Fruit fly (Drosophila melanogaster): ENCODE data around the gene RnpS1.
A peak's percentile ranks its signal among the peaks of the same experiment; 100 is the strongest.

RnpS1 gene

DNA sequence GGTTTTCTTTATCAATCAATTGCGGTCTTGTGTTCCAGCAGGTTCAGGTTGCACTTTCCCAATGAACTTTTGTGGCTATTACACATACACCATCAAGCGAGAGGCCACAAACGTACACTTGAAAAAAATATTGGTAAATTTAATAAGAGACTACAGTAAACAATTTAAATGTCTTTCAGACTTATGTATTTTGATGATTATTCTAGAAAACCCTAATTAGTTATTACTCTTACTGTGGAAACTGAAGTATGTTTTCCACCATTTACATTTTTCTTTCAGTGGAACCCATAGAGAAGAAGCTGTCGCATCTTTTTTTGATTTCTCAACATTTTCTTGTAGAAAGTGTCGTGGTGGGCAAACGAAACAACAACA lies 17.7 kb upstream of the RnpS1 start (continued):
- TF ChIP-seq CG18476 (GFP tag; optimal IDR thresholded peaks at IDR 0.05) (peak; percentile 90), CG13624 (GFP tag; optimal IDR thresholded peaks at IDR 0.05) (peak; percentile 89), CG3281 (GFP tag; optimal IDR thresholded peaks at IDR 0.05) (peak; percentile 87), CrebB (tag; optimal IDR thresholded peaks at IDR 0.05) (peak; percentile 89), HLH54F (GFP tag; optimal IDR thresholded peaks at IDR 0.05) (peak; percentile 82), zf30C (GFP tag; optimal IDR thresholded peaks at IDR 0.05) (peak; percentile 58), B-H2 (GFP tag; optimal IDR thresholded peaks at IDR 0.05) (peak; percentile 32), CG6791 (GFP tag; IDR thresholded peaks at IDR 0.05; ENCODE audit: partially characterized antibody) (no peak)

dm6 chr3R:9534595-9535217 lies 17.1 kb upstream of the RnpS1 start:
- no peak for TF ChIP-seq MTF-1 (GFP tag; optimal IDR thresholded peaks at IDR 0.05; ENCODE audit: borderline replicate concordance)
- no peak for TF ChIP-seq ap (GFP tag; IDR thresholded peaks at IDR 0.05)
- no peak for TF ChIP-seq Lhr (GFP tag; optimal IDR thresholded peaks at IDR 0.05)
- no peak for TF ChIP-seq fd3F (GFP tag; optimal IDR thresholded peaks at IDR 0.05)
- no peak for TF ChIP-seq CG4854 (GFP tag; optimal IDR thresholded peaks at IDR 0.05)
- TF ChIP-seq Hr78 (GFP tag; optimal IDR thresholded peaks at IDR 0.05): peak in 1 of 2 experiments; percentile 61
- TF ChIP-seq CG4404 (GFP tag; IDR thresholded peaks at IDR 0.05): no peak
- TF ChIP-seq CG18476 (GFP tag; optimal IDR thresholded peaks at IDR 0.05): no peak
- TF ChIP-seq br (optimal IDR thresholded peaks at IDR 0.05): no peak
- no peak for TF ChIP-seq CG7556 (GFP tag; optimal IDR thresholded peaks at IDR 0.05)
- TF ChIP-seq Adf1 (GFP tag; IDR thresholded peaks at IDR 0.05): no peak
- no peak for TF ChIP-seq CG6765 (GFP tag; optimal IDR thresholded peaks at IDR 0.05)
- TF ChIP-seq Eip74EF (GFP tag; optimal IDR thresholded peaks at IDR 0.05): no peak
- no peak for TF ChIP-seq Mad (GFP tag; optimal IDR thresholded peaks at IDR 0.05)
- no peak for TF ChIP-seq Hmx (GFP tag; optimal IDR thresholded peaks at IDR 0.05)
- TF ChIP-seq Fer1 (GFP tag; optimal IDR thresholded peaks at IDR 0.05): no peak
- no peak for TF ChIP-seq ci (GFP tag; IDR thresholded peaks at IDR 0.05)
- TF ChIP-seq sr (GFP tag; IDR thresholded peaks at IDR 0.05): peak; percentile 81
- TF ChIP-seq CG10366 (GFP tag; IDR thresholded peaks at IDR 0.05): no peak
- no peak for TF ChIP-seq peb (GFP tag; IDR thresholded peaks at IDR 0.05)
- no peak for TF ChIP-seq p53 (GFP tag; optimal IDR thresholded peaks at IDR 0.05)
- TF ChIP-seq Doc3 (GFP tag; IDR thresholded peaks at IDR 0.05; ENCODE audit: partially characterized antibody): no peak
- no peak for TF ChIP-seq Myb (GFP tag; optimal IDR thresholded peaks at IDR 0.05)
- TF ChIP-seq Ets65A (GFP tag): peak; percentile 55
- TF ChIP-seq ftz-f1 (GFP tag; optimal IDR thresholded peaks at IDR 0.05): peak; percentile 52
- no peak for TF ChIP-seq ken (GFP tag; IDR thresholded peaks at IDR 0.05)
- TF ChIP-seq corto (GFP tag; optimal IDR thresholded peaks at IDR 0.05): peak; percentile 9
- TF ChIP-seq nom (GFP tag; optimal IDR thresholded peaks at IDR 0.05): peak; percentile 27
- TF ChIP-seq lmd (GFP tag; IDR thresholded peaks at IDR 0.05): no peak
- TF ChIP-seq CHES-1-like (GFP tag; optimal IDR thresholded peaks at IDR 0.05): no peak
- TF ChIP-seq hkb (optimal IDR thresholded peaks at IDR 0.05): no peak
- TF ChIP-seq hkb (GFP tag; IDR thresholded peaks at IDR 0.05): 0 out of 2 replicates have a peak, but pooled peaks have one; percentile 10
- no peak for TF ChIP-seq CG18599 (GFP tag; optimal IDR thresholded peaks at IDR 0.05)
- peak; percentile 11 for TF ChIP-seq sqz (GFP tag; optimal IDR thresholded peaks at IDR 0.05)
- TF ChIP-seq Xbp1 (GFP tag; optimal IDR thresholded peaks at IDR 0.05): no peak
- 0 out of 2 replicates have a peak, but pooled peaks have one; percentile 9 for TF ChIP-seq Drgx (GFP tag; IDR thresholded peaks at IDR 0.05)
- TF ChIP-seq NFAT (GFP tag; IDR thresholded peaks at IDR 0.05): no peak
- no peak for TF ChIP-seq CG11504 (tag; optimal IDR thresholded peaks at IDR 0.05)
- no peak for TF ChIP-seq CG16863 (GFP tag; optimal IDR thresholded peaks at IDR 0.05)
- TF ChIP-seq CG6791 (GFP tag; IDR thresholded peaks at IDR 0.05; ENCODE audit: partially characterized antibody): no peak
- TF ChIP-seq D (optimal IDR thresholded peaks at IDR 0.05): no peak
- no peak for TF ChIP-seq D (GFP tag; optimal IDR thresholded peaks at IDR 0.05)
- no peak for TF ChIP-seq CG17568 (GFP tag; optimal IDR thresholded peaks at IDR 0.05)
